Worm (Caenorhabditis elegans) whole organism, L2 larva: ENCODE data around the gene F56A8.3.
"Not testable (repeated sequence)": the region's sequence is repeated elsewhere in the genome, so short reads cannot be mapped to it uniquely, and the experiment has no call there.

Experiments used
- C34F6.9 ChIP-seq: fragments of 150-350 bp; optimal IDR thresholded peaks from 2 replicates; lab custom pipeline; 2014; ENCODE audit warnings: missing biosample characterization, missing genetic modification characterization
- F13H6.1 ChIP-seq: sonication (generic microtip); optimal IDR thresholded peaks from 2 replicates; lab custom pipeline; 2016; ENCODE audit warnings: missing genetic modification characterization, missing compliant biosample characterization
- Y55F3AM.14 ChIP-seq: fragments of 200-800 bp; sonication (Bioruptor generic); optimal IDR thresholded peaks from 2 replicates; lab custom pipeline; 2018; ENCODE audit warnings: mild to moderate bottlenecking, missing genetic modification characterization, missing compliant biosample characterization
- ZK546.5 ChIP-seq: sonication (generic microtip); optimal IDR thresholded peaks from 2 replicates; lab custom pipeline; 2017; ENCODE audit warnings: missing biosample characterization, missing genetic modification characterization
- aly-2 ChIP-seq: fragments of 150-350 bp; optimal IDR thresholded peaks from 2 replicates; lab custom pipeline; 2014; ENCODE audit warnings: missing biosample characterization, missing genetic modification characterization
- ama-1 ChIP-seq: fragments of 150-350 bp; optimal IDR thresholded peaks from 2 replicates; lab custom pipeline; 2018; ENCODE audit warnings: inconsistent platforms
- blmp-1 ChIP-seq: sonication (generic microtip); optimal IDR thresholded peaks from 2 replicates; lab custom pipeline; 2017; ENCODE audit warnings: missing genetic modification characterization, mild to moderate bottlenecking, missing compliant biosample characterization, antibody characterized with exemption, moderate library complexity; ENCODE audit not compliant: insufficient read depth
- ceh-16 ChIP-seq: fragments of 150-350 bp; optimal IDR thresholded peaks from 2 replicates; lab custom pipeline; 2014; ENCODE audit warnings: missing biosample characterization, missing genetic modification characterization
- ceh-82 ChIP-seq: fragments of 150-350 bp; optimal IDR thresholded peaks from 2 replicates; lab custom pipeline; 2014; ENCODE audit warnings: missing biosample characterization, missing genetic modification characterization
- crh-2 ChIP-seq: sonication (generic microtip); optimal IDR thresholded peaks from 2 replicates; lab custom pipeline; 2017; ENCODE audit warnings: missing biosample characterization, missing genetic modification characterization
- dmd-4 ChIP-seq: sonication (generic microtip); optimal IDR thresholded peaks from 2 replicates; lab custom pipeline; 2017; ENCODE audit warnings: missing biosample characterization, missing genetic modification characterization
- elt-1 ChIP-seq: fragments of 150-350 bp; optimal IDR thresholded peaks from 2 replicates; lab custom pipeline; 2014; ENCODE audit warnings: missing biosample characterization, missing genetic modification characterization
- elt-3 ChIP-seq: sonication (generic microtip); optimal IDR thresholded peaks from 2 replicates; lab custom pipeline; 2017; ENCODE audit warnings: missing biosample characterization, missing genetic modification characterization
- gmeb-1 ChIP-seq: fragments of 150-350 bp; optimal IDR thresholded peaks from 2 replicates; lab custom pipeline; 2014; ENCODE audit warnings: missing biosample characterization, missing genetic modification characterization
- lin-11 ChIP-seq: fragments of 150-350 bp; sonication (generic microtip); optimal IDR thresholded peaks from 2 replicates; lab custom pipeline; 2014; ENCODE audit warnings: missing biosample characterization, missing genetic modification characterization, inconsistent platforms, mixed read lengths
- lin-13 ChIP-seq: fragments of 150-350 bp; optimal IDR thresholded peaks from 2 replicates; lab custom pipeline; 2014; ENCODE audit warnings: missing biosample characterization, missing genetic modification reagents, missing genetic modification characterization
- lin-39 ChIP-seq: fragments of 150-350 bp; optimal IDR thresholded peaks from 2 replicates; lab custom pipeline; 2014; ENCODE audit warnings: missing biosample characterization, missing genetic modification reagents, missing genetic modification characterization
- lsy-2 ChIP-seq, 2 experiments: fragments of 150-350 bp in 1 of 2; sonication (generic microtip) in 1 of 2; optimal IDR thresholded peaks; 2 replicates each; lab custom pipeline; 2014 to 2017; ENCODE audit warnings: missing biosample characterization in 2 of 2, missing genetic modification characterization in 2 of 2
- mab-5 ChIP-seq: fragments of 150-350 bp; optimal IDR thresholded peaks from 2 replicates; lab custom pipeline; 2014; ENCODE audit warnings: missing biosample characterization, missing genetic modification characterization
- mbf-1 ChIP-seq: sonication (generic microtip); optimal IDR thresholded peaks from 2 replicates; lab custom pipeline; 2017; ENCODE audit warnings: missing biosample characterization, missing genetic modification characterization
- mdl-1 ChIP-seq, 2 experiments: fragments of 150-350 bp in 1 of 2; sonication (generic microtip) in 1 of 2; optimal IDR thresholded peaks; 2 replicates each; lab custom pipeline; 2017; ENCODE audit warnings: missing biosample characterization in 2 of 2, missing genetic modification characterization in 2 of 2
- nhr-10 ChIP-seq: sonication (generic microtip); optimal IDR thresholded peaks from 2 replicates; lab custom pipeline; 2017; ENCODE audit warnings: missing biosample characterization, missing genetic modification characterization
- nhr-11 ChIP-seq: fragments of 150-350 bp; optimal IDR thresholded peaks from 2 replicates; lab custom pipeline; 2014; ENCODE audit warnings: missing biosample characterization, missing genetic modification characterization
- nhr-12 ChIP-seq: fragments of 150-350 bp; optimal IDR thresholded peaks from 2 replicates; lab custom pipeline; 2014; ENCODE audit warnings: missing biosample characterization, missing genetic modification characterization
- nhr-129 ChIP-seq: fragments of 150-350 bp; optimal IDR thresholded peaks from 2 replicates; lab custom pipeline; 2014; ENCODE audit warnings: missing biosample characterization, missing genetic modification characterization
- nhr-21 ChIP-seq: fragments of 150-350 bp; optimal IDR thresholded peaks from 2 replicates; lab custom pipeline; 2014; ENCODE audit warnings: missing biosample characterization, missing genetic modification characterization
- nhr-23 ChIP-seq: fragments of 150-350 bp; optimal IDR thresholded peaks from 2 replicates; lab custom pipeline; 2014; ENCODE audit warnings: missing biosample characterization, missing genetic modification reagents, missing genetic modification characterization
- nhr-237 ChIP-seq: fragments of 150-350 bp; optimal IDR thresholded peaks from 2 replicates; lab custom pipeline; 2014; ENCODE audit warnings: missing biosample characterization, missing genetic modification characterization
- nhr-25 ChIP-seq: fragments of 150-350 bp; sonication (generic microtip); optimal IDR thresholded peaks from 3 replicates; lab custom pipeline; 2014; ENCODE audit warnings: missing biosample characterization, missing genetic modification characterization
- peb-1 ChIP-seq: fragments of 150-350 bp; optimal IDR thresholded peaks from 2 replicates; lab custom pipeline; 2014; ENCODE audit warnings: missing biosample characterization, missing genetic modification characterization
- sem-4 ChIP-seq: fragments of 150-350 bp; optimal IDR thresholded peaks from 2 replicates; lab custom pipeline; 2014; ENCODE audit warnings: missing biosample characterization, missing genetic modification reagents, missing genetic modification characterization
- skn-1 ChIP-seq: sonication (generic microtip); optimal IDR thresholded peaks from 2 replicates; lab custom pipeline; 2017; ENCODE audit warnings: missing biosample characterization, missing genetic modification characterization
- sma-3 ChIP-seq: sonication (generic microtip); optimal IDR thresholded peaks from 2 replicates; lab custom pipeline; 2016; ENCODE audit warnings: missing genetic modification reagents, missing genetic modification characterization, missing compliant biosample characterization
- sma-9 ChIP-seq, 2 experiments: fragments of 150-350 bp in 1 of 2; sonication (generic microtip) in 1 of 2; optimal IDR thresholded peaks; 2 replicates each; lab custom pipeline; 2014 to 2016; ENCODE audit warnings: missing genetic modification characterization in 2 of 2, mild to moderate bottlenecking in 1 of 2, missing biosample characterization in 1 of 2, missing compliant biosample characterization in 1 of 2, missing genetic modification reagents in 1 of 2, moderate library complexity in 1 of 2
- snpc-4 ChIP-seq: fragments of 150-350 bp; optimal IDR thresholded peaks from 2 replicates; lab custom pipeline; 2014; ENCODE audit warnings: missing biosample characterization, missing genetic modification characterization
- unc-55 ChIP-seq: fragments of 150-350 bp; sonication (generic microtip); optimal IDR thresholded peaks from 3 replicates; lab custom pipeline; 2014; ENCODE audit warnings: missing biosample characterization, missing genetic modification reagents, missing genetic modification characterization
- unc-62 ChIP-seq: fragments of 150-350 bp; optimal IDR thresholded peaks from 2 replicates; lab custom pipeline; 2014; ENCODE audit warnings: missing biosample characterization, missing genetic modification reagents, missing genetic modification characterization
- zag-1 ChIP-seq: fragments of 150-350 bp; optimal IDR thresholded peaks from 2 replicates; lab custom pipeline; 2014; ENCODE audit warnings: missing biosample characterization, missing genetic modification characterization
- ztf-1 ChIP-seq: fragments of 200-800 bp; sonication (Bioruptor generic); conservative IDR thresholded peaks from 2 replicates; pipeline ENCODE4 v1.3.6; 2022; ENCODE audit warnings: missing genetic modification characterization, missing compliant biosample characterization
- ztf-11 ChIP-seq: sonication (generic microtip); optimal IDR thresholded peaks from 2 replicates; lab custom pipeline; 2017; ENCODE audit warnings: missing biosample characterization, missing genetic modification characterization
- ztf-4 ChIP-seq: fragments of 150-350 bp; optimal IDR thresholded peaks from 2 replicates; lab custom pipeline; 2014; ENCODE audit warnings: missing biosample characterization, missing genetic modification characterization

Gene F56A8.3

DNA sequence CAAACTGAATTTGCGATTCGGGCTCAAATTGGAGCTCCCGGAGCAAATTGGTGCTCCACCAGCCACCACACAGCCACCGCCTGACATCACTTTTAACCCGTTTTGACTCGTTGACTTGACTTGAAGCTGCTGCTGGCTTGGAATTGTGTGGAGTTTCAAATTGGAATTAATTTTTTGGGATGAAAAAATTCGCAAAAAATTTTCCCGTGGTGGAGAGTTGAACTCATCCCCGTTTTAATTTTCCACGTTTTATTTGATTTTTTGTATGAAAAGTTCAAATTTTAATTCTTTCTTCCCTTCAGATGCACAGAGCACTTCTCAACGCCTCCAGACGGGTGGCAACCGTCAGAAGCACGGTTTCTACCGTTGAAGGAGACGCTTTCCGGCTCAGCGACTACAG, 11.4 kb upstream of the F56A8.3 start, which contains the start of gene Y43F4A.4:
Y43F4A.4 (plus strand) TSS at position 301 of the 400 bp plus-strand sequence.
- not testable (repeated sequence) for TF ChIP-seq blmp-1 (tag; lab: Kevin White, UChicago); Y55F3AM.14 (GFP tag; lab: Kevin White, UChicago); mdl-1 (tag; optimal IDR thresholded peaks at IDR 0.05; lab: Kevin White, UChicago)

DNA sequence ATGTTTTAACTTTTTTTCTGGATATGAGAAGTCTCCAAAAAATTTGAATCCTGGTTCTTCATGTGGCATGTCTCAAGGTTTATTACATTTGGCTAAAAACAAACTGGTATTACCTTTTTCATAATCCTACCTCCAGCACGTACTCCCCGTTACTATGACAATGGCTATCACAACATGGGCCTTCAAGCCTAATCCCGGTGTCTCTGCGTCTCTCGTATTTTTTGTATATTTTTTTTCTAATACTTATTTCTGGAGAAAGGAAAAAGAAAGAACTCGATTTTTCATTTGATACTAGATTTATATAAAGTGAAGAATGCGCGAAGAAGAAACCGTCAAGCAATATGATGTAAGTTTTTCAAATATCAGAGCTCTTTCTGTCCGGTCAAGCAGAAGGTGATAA, 10.4 kb upstream of the F56A8.3 start, which contains the start of gene anoh-1:
anoh-1 (plus strand) TSS at position 301 of the 400 bp plus-strand sequence.
- no peak for TF ChIP-seq sma-3 (GFP tag; lab: Kevin White, UChicago)
- no peak for TF ChIP-seq lin-39 (tag; lab: Kevin White, UChicago)
- no peak for TF ChIP-seq dmd-4 (tag; lab: Kevin White, UChicago)
- TF ChIP-seq lsy-2 (tag; optimal IDR thresholded peaks at IDR 0.05; lab: Kevin White, UChicago) = no peak
- TF ChIP-seq aly-2 (tag; lab: Kevin White, UChicago) = no peak
- no peak for TF ChIP-seq ztf-1 (GFP tag; lab: Robert Waterston, UW)
- TF ChIP-seq, all 48 proteins: peak for 0

DNA sequence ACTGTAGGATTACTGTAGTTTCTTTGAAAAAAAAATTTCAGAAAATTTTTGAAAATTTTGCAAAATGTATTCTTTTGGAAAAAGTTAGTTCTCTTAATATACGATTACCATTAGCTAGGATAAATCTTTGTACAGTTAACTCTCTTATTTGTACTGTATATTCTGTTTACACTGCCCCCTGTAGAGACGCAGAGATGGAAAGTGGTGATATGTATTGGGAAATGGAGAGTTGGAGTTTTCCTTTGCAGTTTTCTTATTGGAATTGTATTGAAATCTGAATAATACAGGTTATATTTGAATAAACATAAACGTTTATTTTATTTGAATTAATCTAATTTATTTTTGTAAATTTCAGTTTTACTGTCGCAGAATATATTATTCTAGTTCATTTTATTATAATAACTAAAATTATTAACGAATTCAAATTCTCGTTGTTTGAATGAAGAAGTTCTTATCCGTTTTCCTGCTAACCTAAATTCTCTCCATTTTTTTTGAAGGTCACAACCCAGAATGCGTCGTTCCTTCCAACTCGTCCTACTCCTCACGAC, 2.4 kb upstream of the F56A8.3 start, which contains the start of gene F56A8.9:
F56A8.9 (plus strand) TSS at position 498 of the 548 bp plus-strand sequence.
- TF ChIP-seq nhr-23 (tag; lab: Kevin White, UChicago) = no peak

DNA sequence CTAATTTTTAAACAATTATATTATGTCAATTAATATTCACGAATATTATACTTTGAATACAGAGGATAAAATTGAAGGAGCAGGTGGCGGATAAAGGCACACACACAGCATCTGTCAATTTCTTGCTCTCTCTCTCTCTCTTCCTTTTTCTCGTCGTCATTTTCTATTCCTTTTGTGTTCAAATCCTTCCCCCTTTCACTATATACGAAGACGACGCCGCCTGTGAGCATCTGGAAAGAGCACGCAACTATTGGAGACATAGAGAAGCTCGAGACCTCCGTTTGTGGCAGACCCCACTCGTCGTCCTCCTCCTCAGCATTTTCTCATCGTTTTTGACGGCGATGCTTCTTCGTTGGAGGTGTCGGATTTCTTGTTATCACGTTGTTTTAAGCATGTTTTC, 1.5 kb downstream of the F56A8.3 start:
- TF ChIP-seq Y55F3AM.14 (GFP tag; lab: Kevin White, UChicago) = no peak
- TF ChIP-seq nhr-237 (tag; lab: Kevin White, UChicago) = no peak
- TF ChIP-seq crh-2 (tag; lab: Kevin White, UChicago) = peak; percentile 3
- no peak for TF ChIP-seq nhr-23 (tag; lab: Kevin White, UChicago)
- TF ChIP-seq lin-11 = peak; percentile 15
- TF ChIP-seq sma-3 (GFP tag; lab: Kevin White, UChicago) = no peak
- no peak for TF ChIP-seq nhr-11 (tag; lab: Kevin White, UChicago)
- TF ChIP-seq skn-1 = no peak
- TF ChIP-seq nhr-12 (tag; lab: Kevin White, UChicago) = no peak
- no peak for TF ChIP-seq unc-62 (GFP tag; lab: Kevin White, UChicago)
- TF ChIP-seq unc-55 (GFP tag; lab: Kevin White, UChicago) = peak; percentile 43
- TF ChIP-seq sma-9 (GFP tag; optimal IDR thresholded peaks at IDR 0.05; lab: Kevin White, UChicago) = peak; percentile 16
- no peak for TF ChIP-seq sma-9 (tag; optimal IDR thresholded peaks at IDR 0.05; lab: Kevin White, UChicago)
- TF ChIP-seq sem-4 = peak; percentile 69
- TF ChIP-seq snpc-4 (tag; lab: Kevin White, UChicago) = no peak
- no peak for TF ChIP-seq mbf-1 (tag; lab: Kevin White, UChicago)
- no peak for TF ChIP-seq elt-3 (tag; lab: Kevin White, UChicago)
- no peak for TF ChIP-seq ceh-82 (tag; lab: Kevin White, UChicago)
- TF ChIP-seq peb-1 = no peak
- no peak for TF ChIP-seq ama-1 (lab: Kevin White, UChicago)
- TF ChIP-seq nhr-25 (tag; lab: Kevin White, UChicago) = no peak
- TF ChIP-seq ceh-16 (tag; lab: Kevin White, UChicago) = no peak
- TF ChIP-seq gmeb-1 (tag; lab: Kevin White, UChicago) = no peak
- TF ChIP-seq ZK546.5 (tag; lab: Kevin White, UChicago) = no peak
- TF ChIP-seq C34F6.9 = peak; percentile 50
- no peak for TF ChIP-seq nhr-129 (tag; lab: Kevin White, UChicago)
- TF ChIP-seq mab-5 (tag; lab: Kevin White, UChicago) = no peak
- peak; percentile 7 for TF ChIP-seq lin-13 (GFP tag; lab: Kevin White, UChicago)
- no peak for TF ChIP-seq ztf-11 (tag; lab: Kevin White, UChicago)
- TF ChIP-seq ztf-4 (tag; lab: Kevin White, UChicago) = no peak
- no peak for TF ChIP-seq dmd-4 (tag; lab: Kevin White, UChicago)
- peak in 1 of 2 experiments; percentile 32 for TF ChIP-seq lsy-2 (tag; optimal IDR thresholded peaks at IDR 0.05; lab: Kevin White, UChicago)
- no peak for TF ChIP-seq ztf-1 (GFP tag; lab: Robert Waterston, UW)
- no peak for TF ChIP-seq nhr-10
- no peak for TF ChIP-seq aly-2 (tag; lab: Kevin White, UChicago)
- peak; percentile 22 for TF ChIP-seq F13H6.1 (tag; lab: Kevin White, UChicago)
- TF ChIP-seq zag-1 (tag; lab: Kevin White, UChicago) = no peak
- no peak for TF ChIP-seq mdl-1 (tag; optimal IDR thresholded peaks at IDR 0.05; lab: Kevin White, UChicago)
- TF ChIP-seq elt-1 = no peak
- TF ChIP-seq nhr-21 = no peak
